Fruit fly (Drosophila melanogaster) Kc167 (cell line): ENCODE measurements around the gene cdm.

ENCODE experiments used
- Myc ChIP-seq: fragments of >200 bp; optimal IDR thresholded peaks from 2 replicates; lab custom pipeline; 2017; ENCODE audit warnings: missing external identifiers
- Sin3A ChIP-seq: fragments of >200 bp; optimal IDR thresholded peaks from 2 replicates; lab custom pipeline; 2018; ENCODE audit warnings: missing external identifiers
- h ChIP-seq: fragments of >200 bp; optimal IDR thresholded peaks from 3 replicates; lab custom pipeline; 2018; ENCODE audit warnings: missing external identifiers
- psq ChIP-seq: fragments of >200 bp; optimal IDR thresholded peaks from 2 replicates; lab custom pipeline; 2017; ENCODE audit warnings: missing external identifiers

dm6 chr3R:18144853-18145252 is 38.4 kb downstream of the cdm start:
- TF ChIP-seq Sin3A (lab: Kevin White, UChicago) (no peak), h (lab: Kevin White, UChicago) (no peak), psq (no peak), Myc (lab: Kevin White, UChicago) (no peak)
